Worm (Caenorhabditis elegans): ENCODE data around the gene jbts-14.

The jbts-14 gene

ce11 chrX:8704830-8705229 is 724 bp downstream of the jbts-14 start:
- TF ChIP-seq dao-5 (tag; optimal IDR thresholded peaks at IDR 0.05) (no peak), W03F9.2 (tag; optimal IDR thresholded peaks at IDR 0.05) (no peak), him-1 (tag; optimal IDR thresholded peaks at IDR 0.05) (no peak)

ce11 chrX:8708053-8708452 is 3.9 kb downstream of the jbts-14 start, which contains the start of gene F53A9.3:
Gene F53A9.3 (plus strand): TSS chrX:8708353.
- TF ChIP-seq W03F9.2 (tag; optimal IDR thresholded peaks at IDR 0.05) (no peak), dao-5 (tag; optimal IDR thresholded peaks at IDR 0.05) (no peak)

ce11 chrX:8709424-8709823 is 5.3 kb downstream of the jbts-14 start, which contains the start of gene kreg-1:
Gene kreg-1 (plus strand): TSS chrX:8709764.
- TF ChIP-seq him-1 (tag; optimal IDR thresholded peaks at IDR 0.05) (no peak), W03F9.2 (tag; optimal IDR thresholded peaks at IDR 0.05) (no peak), dao-5 (tag; optimal IDR thresholded peaks at IDR 0.05) (no peak)

ce11 chrX:8711141-8711645 is 7.1 kb downstream of the jbts-14 start, which contains the start of gene F53A9.1:
Gene F53A9.1 (plus strand): TSS chrX:8711595.
- no peak for TF ChIP-seq W03F9.2 (tag; optimal IDR thresholded peaks at IDR 0.05)
- no peak for TF ChIP-seq dao-5 (tag; optimal IDR thresholded peaks at IDR 0.05)
- TF ChIP-seq him-1 (tag; optimal IDR thresholded peaks at IDR 0.05), result no peak

- no peak for TF ChIP-seq him-1 (tag; optimal IDR thresholded peaks at IDR 0.05)
- no peak for TF ChIP-seq W03F9.2 (tag; optimal IDR thresholded peaks at IDR 0.05)
- TF ChIP-seq dao-5 (tag; optimal IDR thresholded peaks at IDR 0.05), result no peak
These were observed 8.6 kb downstream of the jbts-14 start for ce11 chrX:8712662-8713061.

- TF ChIP-seq him-1 (tag; optimal IDR thresholded peaks at IDR 0.05), result no peak
- TF ChIP-seq W03F9.2 (tag; optimal IDR thresholded peaks at IDR 0.05), result no peak
- TF ChIP-seq dao-5 (tag; optimal IDR thresholded peaks at IDR 0.05), result no peak
These were observed 9.7 kb downstream of the jbts-14 start, which contains the start of gene F53A9.6 for ce11 chrX:8713754-8714295. Gene F53A9.6 (minus strand): TSS chrX:8713804.

- TF ChIP-seq him-1 (tag; optimal IDR thresholded peaks at IDR 0.05) (no peak), dao-5 (tag; optimal IDR thresholded peaks at IDR 0.05) (no peak), W03F9.2 (tag; optimal IDR thresholded peaks at IDR 0.05) (no peak)
These were observed 10.7 kb downstream of the jbts-14 start for ce11 chrX:8714845-8715244.

ce11 chrX:8716822-8717221 is 12.7 kb downstream of the jbts-14 start, which contains the start of gene F53A9.7:
Gene F53A9.7 (minus strand): TSS chrX:8716922.
- TF ChIP-seq W03F9.2 (tag; optimal IDR thresholded peaks at IDR 0.05), result no peak
- TF ChIP-seq him-1 (tag; optimal IDR thresholded peaks at IDR 0.05), result no peak
- TF ChIP-seq dao-5 (tag; optimal IDR thresholded peaks at IDR 0.05), result no peak

ce11 chrX:8718153-8718552 is 14.0 kb downstream of the jbts-14 start:
- TF ChIP-seq dao-5 (tag; optimal IDR thresholded peaks at IDR 0.05) (no peak), him-1 (tag; optimal IDR thresholded peaks at IDR 0.05) (no peak), W03F9.2 (tag; optimal IDR thresholded peaks at IDR 0.05) (no peak)

- TF ChIP-seq him-1 (tag; optimal IDR thresholded peaks at IDR 0.05) (no peak), dao-5 (tag; optimal IDR thresholded peaks at IDR 0.05) (no peak), W03F9.2 (tag; optimal IDR thresholded peaks at IDR 0.05) (no peak)
These were observed 14.8 kb downstream of the jbts-14 start, which contains the start of gene F53A9.8 for ce11 chrX:8718856-8719255. Gene F53A9.8 (minus strand): TSS chrX:8718904.

- TF ChIP-seq W03F9.2 (tag; optimal IDR thresholded peaks at IDR 0.05), result no peak
- TF ChIP-seq dao-5 (tag; optimal IDR thresholded peaks at IDR 0.05), result no peak
- no peak for TF ChIP-seq him-1 (tag; optimal IDR thresholded peaks at IDR 0.05)
These were observed 15.8 kb downstream of the jbts-14 start for ce11 chrX:8719888-8720287.

ce11 chrX:8720658-8721057 is 16.6 kb downstream of the jbts-14 start, which contains the start of gene F53A9.9:
Gene F53A9.9 (minus strand): TSS chrX:8720758.
- no peak for TF ChIP-seq dao-5 (tag; optimal IDR thresholded peaks at IDR 0.05)
- TF ChIP-seq W03F9.2 (tag; optimal IDR thresholded peaks at IDR 0.05), result no peak
- no peak for TF ChIP-seq him-1 (tag; optimal IDR thresholded peaks at IDR 0.05)

ce11 chrX:8721273-8721672 is 17.2 kb downstream of the jbts-14 start:
- TF ChIP-seq dao-5 (tag; optimal IDR thresholded peaks at IDR 0.05) (no peak), W03F9.2 (tag; optimal IDR thresholded peaks at IDR 0.05) (no peak), him-1 (tag; optimal IDR thresholded peaks at IDR 0.05) (no peak)

- TF ChIP-seq W03F9.2 (tag; optimal IDR thresholded peaks at IDR 0.05) (no peak), dao-5 (tag; optimal IDR thresholded peaks at IDR 0.05) (no peak), him-1 (tag; optimal IDR thresholded peaks at IDR 0.05) (no peak)
These were observed 19.1 kb downstream of the jbts-14 start, which contains the start of gene tnt-2 for ce11 chrX:8723127-8723600. Gene tnt-2 (minus strand): TSS chrX:8723550.
